Worm (Caenorhabditis elegans) whole organism, late embryonic: ENCODE measurements around the gene M117.3.

Source experiments
- C08G9.2 ChIP-seq: sonication (generic microtip); optimal IDR thresholded peaks from 2 replicates; lab custom pipeline; 2016; ENCODE audit warnings: mild to moderate bottlenecking, missing genetic modification characterization, moderate library complexity, missing compliant biosample characterization
- F13H6.1 ChIP-seq: sonication (generic microtip); optimal IDR thresholded peaks from 2 replicates; lab custom pipeline; 2016; ENCODE audit warnings: missing genetic modification characterization, missing compliant biosample characterization
- K09A11.1 ChIP-seq: sonication (generic microtip); optimal IDR thresholded peaks from 2 replicates; lab custom pipeline; 2017; ENCODE audit warnings: antibody characterized with exemption, mild to moderate bottlenecking, missing genetic modification characterization, missing compliant biosample characterization; ENCODE audit not compliant: insufficient read depth
- T23F11.4 ChIP-seq: fragments of 200-800 bp; sonication (Bioruptor generic); optimal IDR thresholded peaks from 2 replicates; lab custom pipeline; 2018; ENCODE audit warnings: mild to moderate bottlenecking, missing genetic modification characterization, missing compliant biosample characterization
- Y22D7AL.16 ChIP-seq: sonication (generic microtip); optimal IDR thresholded peaks from 2 replicates; lab custom pipeline; 2016; ENCODE audit warnings: missing genetic modification characterization, missing compliant biosample characterization
- ahr-1 ChIP-seq: sonication (generic microtip); optimal IDR thresholded peaks from 2 replicates; lab custom pipeline; 2016; ENCODE audit warnings: missing genetic modification characterization, missing compliant biosample characterization
- ama-1 ChIP-seq: fragments of 150-350 bp; optimal IDR thresholded peaks from 2 replicates; lab custom pipeline; 2014
- ceh-18 ChIP-seq: sonication (generic microtip); optimal IDR thresholded peaks from 2 replicates; lab custom pipeline; 2016; ENCODE audit warnings: missing genetic modification characterization, missing compliant biosample characterization
- ceh-19 ChIP-seq: fragments of 200-800 bp; sonication (Bioruptor generic); optimal IDR thresholded peaks from 2 replicates; lab custom pipeline; 2018; ENCODE audit warnings: mild to moderate bottlenecking, missing genetic modification characterization, missing compliant biosample characterization
- ceh-22 ChIP-seq: sonication (generic microtip); optimal IDR thresholded peaks from 2 replicates; lab custom pipeline; 2017; ENCODE audit warnings: missing biosample characterization, missing genetic modification characterization
- ceh-45 ChIP-seq: fragments of 200-800 bp; sonication (Bioruptor generic); IDR thresholded peaks from 2 replicates; pipeline ENCODE4 v1.3.6; 2022; ENCODE audit warnings: missing genetic modification reagents, missing genetic modification characterization, missing compliant biosample characterization
- ceh-48 ChIP-seq: sonication (generic microtip); optimal IDR thresholded peaks from 2 replicates; lab custom pipeline; 2016; ENCODE audit warnings: missing genetic modification characterization, inconsistent platforms, missing compliant biosample characterization
- dmd-4 ChIP-seq: sonication (generic microtip); optimal IDR thresholded peaks from 2 replicates; lab custom pipeline; 2016; ENCODE audit warnings: borderline replicate concordance, missing genetic modification characterization, missing compliant biosample characterization
- dve-1 ChIP-seq: sonication (generic microtip); optimal IDR thresholded peaks from 2 replicates; lab custom pipeline; 2017; ENCODE audit warnings: antibody characterized with exemption, mild to moderate bottlenecking, missing genetic modification characterization, missing compliant biosample characterization
- elt-2 ChIP-seq: sonication (generic microtip); optimal IDR thresholded peaks from 2 replicates; lab custom pipeline; 2016; ENCODE audit warnings: missing genetic modification reagents, missing genetic modification characterization, missing compliant biosample characterization
- eyg-1 ChIP-seq: sonication (generic microtip); optimal IDR thresholded peaks from 2 replicates; lab custom pipeline; 2016; ENCODE audit warnings: missing genotype, missing genetic modification characterization, missing compliant biosample characterization
- fax-1 ChIP-seq: sonication (generic microtip); optimal IDR thresholded peaks from 2 replicates; lab custom pipeline; 2016; ENCODE audit warnings: missing genotype, missing genetic modification characterization, missing compliant biosample characterization
- fkh-10 ChIP-seq: fragments of 150-350 bp; optimal IDR thresholded peaks from 2 replicates; lab custom pipeline; 2014; ENCODE audit warnings: missing biosample characterization, missing genetic modification reagents, missing genetic modification characterization
- gmeb-2 ChIP-seq: sonication (generic microtip); optimal IDR thresholded peaks from 2 replicates; lab custom pipeline; 2016; ENCODE audit warnings: missing genetic modification characterization, inconsistent platforms, missing compliant biosample characterization
- hlh-30 ChIP-seq: sonication (generic microtip); optimal IDR thresholded peaks from 2 replicates; lab custom pipeline; 2017; ENCODE audit warnings: antibody characterized with exemption, missing genetic modification characterization, missing compliant biosample characterization; ENCODE audit not compliant: insufficient read depth
- hlh-6 ChIP-seq: sonication (generic microtip); optimal IDR thresholded peaks from 2 replicates; lab custom pipeline; 2016; ENCODE audit warnings: missing genotype, missing genetic modification characterization, missing compliant biosample characterization
- hlh-8 ChIP-seq: sonication (generic microtip); optimal IDR thresholded peaks from 2 replicates; lab custom pipeline; 2016; ENCODE audit warnings: missing genotype, missing genetic modification characterization, missing compliant biosample characterization
- madf-2 ChIP-seq: sonication (generic microtip); optimal IDR thresholded peaks from 2 replicates; lab custom pipeline; 2017; ENCODE audit warnings: missing genetic modification characterization, missing compliant biosample characterization
- nhr-232 ChIP-seq: sonication (generic microtip); optimal IDR thresholded peaks from 2 replicates; lab custom pipeline; 2016; ENCODE audit warnings: missing genetic modification characterization, missing compliant biosample characterization
- pha-4 ChIP-seq: fragments of 150-350 bp; optimal IDR thresholded peaks from 2 replicates; lab custom pipeline; 2018; ENCODE audit warnings: missing biosample characterization, missing genetic modification reagents, missing genetic modification characterization
- pros-1 ChIP-seq: fragments of 150-350 bp; optimal IDR thresholded peaks from 2 replicates; lab custom pipeline; 2014; ENCODE audit warnings: missing biosample characterization, missing genetic modification reagents, missing genetic modification characterization
- rnt-1 ChIP-seq: sonication (generic microtip); optimal IDR thresholded peaks from 2 replicates; lab custom pipeline; 2016; ENCODE audit warnings: missing genetic modification characterization, missing compliant biosample characterization
- syd-9 ChIP-seq: sonication (generic microtip); optimal IDR thresholded peaks from 2 replicates; lab custom pipeline; 2016; ENCODE audit warnings: mild to moderate bottlenecking, missing genetic modification characterization, moderate library complexity, missing compliant biosample characterization
- unc-42 ChIP-seq: sonication (generic microtip); optimal IDR thresholded peaks from 2 replicates; lab custom pipeline; 2016; ENCODE audit warnings: missing genotype, missing genetic modification characterization, missing compliant biosample characterization
- unc-55 ChIP-seq: sonication (generic microtip); optimal IDR thresholded peaks from 2 replicates; lab custom pipeline; 2017; ENCODE audit warnings: missing biosample characterization, missing genetic modification reagents, missing genetic modification characterization
- unc-86 ChIP-seq: sonication (generic microtip); optimal IDR thresholded peaks from 2 replicates; lab custom pipeline; 2016; ENCODE audit warnings: missing genetic modification characterization, missing compliant biosample characterization

Gene M117.3

ce11 chrIV:11792495-11792894 lies 29.5 kb upstream of the M117.3 start, which contains the start of gene H01G02.3:
Gene H01G02.3, minus strand, starts transcription at chrIV:11792595.
- TF ChIP-seq ama-1 (no peak), pha-4 (no peak), eyg-1 (tag; lab: Kevin White, UChicago) (no peak), hlh-30 (tag; lab: Kevin White, UChicago) (no peak), rnt-1 (no peak), C08G9.2 (tag; lab: Kevin White, UChicago) (no peak), hlh-6 (tag; lab: Kevin White, UChicago) (no peak), F13H6.1 (tag; lab: Kevin White, UChicago) (no peak), pros-1 (tag; lab: Kevin White, UChicago) (no peak), unc-55 (GFP tag; lab: Kevin White, UChicago) (no peak)

DNA sequence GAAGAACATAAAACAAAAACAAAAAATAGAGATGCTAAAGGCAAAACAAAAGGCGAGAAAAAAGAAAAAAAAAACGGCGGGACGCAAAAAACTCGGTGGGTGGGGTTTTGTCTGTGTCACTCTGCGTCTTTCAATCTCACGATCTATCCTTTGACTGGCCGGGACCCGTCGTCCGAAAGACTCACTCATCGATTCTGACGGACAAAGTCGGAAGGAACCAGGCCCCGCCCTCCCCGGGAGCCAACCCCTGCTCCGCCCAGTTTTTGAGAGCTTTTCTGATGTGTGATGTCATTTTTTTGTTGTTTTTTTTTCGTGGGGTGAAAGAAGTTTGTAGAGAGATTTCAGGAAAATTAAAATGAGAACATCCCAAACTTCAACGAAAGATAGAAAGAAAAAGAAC lies 28.8 kb upstream of the M117.3 start:
- no peak for TF ChIP-seq hlh-8 (tag; lab: Kevin White, UChicago)
- TF ChIP-seq ceh-18 (tag; lab: Kevin White, UChicago): no peak
- no peak for TF ChIP-seq T23F11.4 (GFP tag; lab: Kevin White, UChicago)
- no peak for TF ChIP-seq ceh-45 (GFP tag; lab: Robert Waterston, UW)

DNA sequence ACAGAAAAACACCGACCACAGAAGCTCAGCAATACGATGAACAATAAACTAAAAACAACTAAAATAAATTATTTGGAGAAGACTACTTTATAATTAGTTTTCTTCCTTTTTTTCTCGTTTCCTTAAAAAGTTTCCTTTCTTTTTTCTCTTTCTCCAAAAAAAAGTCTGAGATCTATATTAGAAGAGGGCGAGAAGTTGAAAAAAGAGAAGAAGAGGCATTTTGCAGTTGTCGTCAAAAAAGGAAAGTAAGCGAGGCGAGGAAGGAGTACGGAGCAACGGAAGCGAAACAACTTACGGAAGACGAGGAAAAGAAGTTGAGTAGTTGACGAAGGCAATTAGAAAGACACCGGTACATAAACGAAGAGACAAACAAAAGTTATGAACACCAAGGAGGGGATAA lies 26.0 kb upstream of the M117.3 start:
- TF ChIP-seq nhr-232 (tag; lab: Kevin White, UChicago) (no peak), unc-42 (peak; percentile 22)

DNA sequence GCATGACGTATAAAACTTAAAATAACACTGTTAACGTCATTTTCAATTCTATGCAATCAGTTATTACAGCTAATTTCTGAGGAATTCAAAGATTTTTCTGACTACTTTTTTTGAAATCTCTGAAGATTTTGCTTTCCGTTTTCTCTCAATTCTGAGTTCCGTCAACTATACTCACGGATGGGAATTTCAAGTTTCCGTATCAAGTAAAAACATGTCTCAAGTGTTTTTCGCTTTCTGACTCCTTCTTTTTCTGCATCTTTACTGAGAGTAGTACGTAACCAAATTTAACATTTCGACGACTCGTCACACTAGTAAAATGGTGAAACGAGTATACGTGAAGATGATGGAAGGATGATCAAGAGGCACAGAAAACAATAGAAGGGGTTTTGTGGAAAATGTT lies 25.2 kb upstream of the M117.3 start:
- TF ChIP-seq ceh-19 (GFP tag; lab: Kevin White, UChicago): no peak
- TF ChIP-seq hlh-30 (tag; lab: Kevin White, UChicago): no peak
- peak; percentile 18 for TF ChIP-seq unc-42

ce11 chrIV:11799240-11799639 lies 22.8 kb upstream of the M117.3 start:
- TF ChIP-seq unc-55 (GFP tag; lab: Kevin White, UChicago) (peak; percentile 33), T23F11.4 (GFP tag; lab: Kevin White, UChicago) (no peak), dmd-4 (tag; lab: Kevin White, UChicago) (no peak)

DNA sequence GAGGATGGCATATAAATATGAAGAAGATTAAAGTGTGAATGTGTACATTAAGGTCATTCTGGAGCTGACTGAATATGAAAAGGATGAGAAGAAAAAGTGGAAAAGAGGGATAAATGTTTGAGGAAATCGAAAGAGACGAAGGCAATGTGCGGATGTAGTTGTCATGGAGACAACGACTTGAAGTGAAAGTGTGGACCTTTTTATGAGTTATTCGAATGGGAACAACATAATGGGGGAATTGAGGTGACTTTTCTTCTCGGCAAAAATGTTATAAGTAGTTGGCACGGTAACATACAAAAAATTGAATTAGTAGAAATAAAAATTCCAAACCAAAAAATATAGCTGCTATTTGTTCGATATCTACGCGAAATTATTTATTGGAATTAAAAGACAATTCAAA lies 20.9 kb upstream of the M117.3 start, which contains the start of gene dyf-18:
Gene dyf-18, minus strand, starts transcription at position 101 of the 400 bp plus-strand sequence.
- no peak for TF ChIP-seq ceh-45 (GFP tag; lab: Robert Waterston, UW)
- no peak for TF ChIP-seq fax-1 (tag; lab: Kevin White, UChicago)
- TF ChIP-seq madf-2: no peak
- no peak for TF ChIP-seq elt-2 (tag; lab: Kevin White, UChicago)
- TF ChIP-seq Y22D7AL.16: no peak
- no peak for TF ChIP-seq syd-9
- no peak for TF ChIP-seq K09A11.1 (tag; lab: Kevin White, UChicago)
- TF ChIP-seq ahr-1 (tag; lab: Kevin White, UChicago): no peak
- no peak for TF ChIP-seq hlh-6 (tag; lab: Kevin White, UChicago)
- no peak for TF ChIP-seq dve-1 (tag; lab: Kevin White, UChicago)
- no peak for TF ChIP-seq hlh-30 (tag; lab: Kevin White, UChicago)
- no peak for TF ChIP-seq ceh-48 (tag; lab: Kevin White, UChicago)
- TF ChIP-seq pha-4: no peak
- no peak for TF ChIP-seq fkh-10
- no peak for TF ChIP-seq dmd-4 (tag; lab: Kevin White, UChicago)
- TF ChIP-seq gmeb-2: no peak
- no peak for TF ChIP-seq ceh-22 (tag; lab: Kevin White, UChicago)
- TF ChIP-seq unc-55 (GFP tag; lab: Kevin White, UChicago): no peak
- no peak for TF ChIP-seq unc-86 (tag; lab: Kevin White, UChicago)
- TF ChIP-seq, all 69 proteins: peak for 0
